Fruit fly (Drosophila melanogaster): Measurements from ENCODE around the gene CG10237.
A peak's percentile ranks its signal among the peaks of the same experiment; 100 is the strongest.

CG10237 gene

DNA sequence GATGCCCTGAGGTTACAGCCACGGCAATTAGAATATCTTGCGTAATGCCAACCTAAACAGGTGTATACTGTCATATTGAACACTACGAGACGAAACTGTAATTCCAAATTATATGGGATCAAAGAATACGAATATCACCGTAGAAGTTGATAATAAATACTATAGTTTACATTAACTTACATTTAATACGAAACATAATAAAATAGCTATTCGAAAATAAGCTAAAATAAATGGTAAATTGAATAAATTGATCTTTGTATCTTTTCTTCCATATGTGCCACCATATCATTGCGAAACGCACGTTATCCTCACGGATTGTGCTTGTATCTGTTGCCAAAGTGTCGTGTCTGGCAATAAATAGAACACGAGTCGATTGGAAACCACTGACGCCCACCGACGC lies 26.7 kb downstream of the CG10237 start (continued):
- no peak for TF ChIP-seq klu (GFP tag; IDR thresholded peaks at IDR 0.05)
- TF ChIP-seq scrt (GFP tag; optimal IDR thresholded peaks at IDR 0.05) = no peak
- TF ChIP-seq HmgZ (tag; optimal IDR thresholded peaks at IDR 0.05) = peak; percentile 14
- no peak for TF ChIP-seq CG5180 (GFP tag; optimal IDR thresholded peaks at IDR 0.05)
- no peak for TF ChIP-seq CG30403 (GFP tag; optimal IDR thresholded peaks at IDR 0.05)
- no peak for TF ChIP-seq Side (GFP tag; optimal IDR thresholded peaks at IDR 0.05)
- TF ChIP-seq CG6791 (GFP tag; IDR thresholded peaks at IDR 0.05; ENCODE audit: partially characterized antibody) = no peak
- no peak for TF ChIP-seq CG12299 (tag; optimal IDR thresholded peaks at IDR 0.05)
- TF ChIP-seq repo (GFP tag; optimal IDR thresholded peaks at IDR 0.05) = no peak
- no peak for TF ChIP-seq CG9797 (GFP tag; optimal IDR thresholded peaks at IDR 0.05)
- no peak for TF ChIP-seq wor (GFP tag; IDR thresholded peaks at IDR 0.05)
- no peak for TF ChIP-seq ranshi (GFP tag; IDR thresholded peaks at IDR 0.05)
- TF ChIP-seq CG14050 (GFP tag; IDR thresholded peaks at IDR 0.05) = no peak
- peak; percentile 8 for TF ChIP-seq HLH54F (GFP tag; optimal IDR thresholded peaks at IDR 0.05)
- TF ChIP-seq Xbp1 (GFP tag; optimal IDR thresholded peaks at IDR 0.05) = no peak
- TF ChIP-seq CG31441 (GFP tag; IDR thresholded peaks at IDR 0.05) = no peak
- TF ChIP-seq seq (GFP tag; IDR thresholded peaks at IDR 0.05) = no peak
- no peak for TF ChIP-seq pfk (GFP tag; optimal IDR thresholded peaks at IDR 0.05)
- TF ChIP-seq Atf6 (GFP tag; IDR thresholded peaks at IDR 0.05) = peak; percentile 59
- TF ChIP-seq CG4282 (GFP tag; optimal IDR thresholded peaks at IDR 0.05) = no peak
- no peak for TF ChIP-seq CG17568 (GFP tag; optimal IDR thresholded peaks at IDR 0.05)
- TF ChIP-seq crp (GFP tag; optimal IDR thresholded peaks at IDR 0.05) = no peak
- no peak for TF ChIP-seq CG16779 (GFP tag; IDR thresholded peaks at IDR 0.05)
- TF ChIP-seq h (optimal IDR thresholded peaks at IDR 0.05) = no peak
- TF ChIP-seq CG8944 (GFP tag; optimal IDR thresholded peaks at IDR 0.05) = no peak
- TF ChIP-seq pb (GFP tag; optimal IDR thresholded peaks at IDR 0.05) = no peak
- TF ChIP-seq bsh (GFP tag; optimal IDR thresholded peaks at IDR 0.05) = no peak
- TF ChIP-seq fd102C (GFP tag; optimal IDR thresholded peaks at IDR 0.05) = no peak
- TF ChIP-seq eve (GFP tag; optimal IDR thresholded peaks at IDR 0.05) = no peak
- TF ChIP-seq ATbp (GFP tag; optimal IDR thresholded peaks at IDR 0.05) = no peak
- TF ChIP-seq CG8089 (GFP tag; optimal IDR thresholded peaks at IDR 0.05) = no peak
- no peak for TF ChIP-seq Hmr (GFP tag; optimal IDR thresholded peaks at IDR 0.05)
- no peak for TF ChIP-seq dan (GFP tag; IDR thresholded peaks at IDR 0.05)
- TF ChIP-seq CG17912 (GFP tag; optimal IDR thresholded peaks at IDR 0.05) = no peak
- TF ChIP-seq Kr (GFP tag; optimal IDR thresholded peaks at IDR 0.05) = no peak
- TF ChIP-seq fd3F (GFP tag; optimal IDR thresholded peaks at IDR 0.05) = peak; percentile 46
- peak; percentile 4 for TF ChIP-seq Nf-YC (tag; optimal IDR thresholded peaks at IDR 0.05)
- TF ChIP-seq Dll (GFP tag; IDR thresholded peaks at IDR 0.05; ENCODE audit: partially characterized antibody) = no peak
- no peak for TF ChIP-seq CG7745 (tag; optimal IDR thresholded peaks at IDR 0.05)
- peak; percentile 67; the same call in 2 of the 3 replicates for TF ChIP-seq dysf (GFP tag; IDR thresholded peaks at IDR 0.05)
- TF ChIP-seq CG6254 (GFP tag; optimal IDR thresholded peaks at IDR 0.05) = no peak
- no peak for TF ChIP-seq yki (optimal IDR thresholded peaks at IDR 0.05)
- TF ChIP-seq Med (GFP tag) = peak; percentile 45
- TF ChIP-seq fd64A (GFP tag; optimal IDR thresholded peaks at IDR 0.05) = no peak
- TF ChIP-seq Aef1 (GFP tag; IDR thresholded peaks at IDR 0.05) = no peak
- TF ChIP-seq emc (GFP tag; optimal IDR thresholded peaks at IDR 0.05) = no peak
- no peak for TF ChIP-seq ash1 (GFP tag; optimal IDR thresholded peaks at IDR 0.05)
- TF ChIP-seq Fer1 (GFP tag; optimal IDR thresholded peaks at IDR 0.05) = no peak
- TF ChIP-seq CkIIα-i1 (GFP tag; IDR thresholded peaks at IDR 0.05) = no peak
- TF ChIP-seq CG9817 (tag; optimal IDR thresholded peaks at IDR 0.05) = peak; percentile 47
- no peak for TF ChIP-seq Ets97D (GFP tag; optimal IDR thresholded peaks at IDR 0.05)
- no peak for TF ChIP-seq Sry-β (GFP tag; optimal IDR thresholded peaks at IDR 0.05)
- no peak for TF ChIP-seq disco-r (GFP tag; optimal IDR thresholded peaks at IDR 0.05)
